Worm (Caenorhabditis elegans) whole organism, young adult: ENCODE results near the gene ipla-1.
A peak's percentile ranks its signal among the peaks of the same experiment; 100 is the strongest.

Experiments used
- F37B4.10 ChIP-seq: fragments of 200-800 bp; sonication (Bioruptor generic); IDR thresholded peaks from 2 replicates; pipeline ENCODE4 v1.3.6; 2022; ENCODE audit warnings: missing genetic modification characterization, missing compliant biosample characterization
- F39B2.1 ChIP-seq: fragments of 200-800 bp; sonication (Bioruptor generic); IDR thresholded peaks from 2 replicates; pipeline ENCODE4 v1.3.6; 2022; ENCODE audit warnings: missing genetic modification reagents, missing genetic modification characterization, missing compliant biosample characterization
- F49E8.2 ChIP-seq: sonication (generic microtip); optimal IDR thresholded peaks from 3 replicates; lab custom pipeline; 2017; ENCODE audit warnings: missing genetic modification characterization, mild to moderate bottlenecking, missing compliant biosample characterization, antibody characterized with exemption, moderate library complexity; ENCODE audit not compliant: insufficient read depth
- F52B5.7 ChIP-seq: sonication (generic microtip); optimal IDR thresholded peaks from 2 replicates; lab custom pipeline; 2016; ENCODE audit warnings: mild to moderate bottlenecking, missing genetic modification characterization, missing compliant biosample characterization
- K12H6.12 ChIP-seq: fragments of 200-800 bp; sonication (Bioruptor generic); optimal IDR thresholded peaks from 2 replicates; lab custom pipeline; 2018; ENCODE audit warnings: mild to moderate bottlenecking, missing genetic modification characterization, missing compliant biosample characterization
- Y53G8AR.9 ChIP-seq: fragments of 200-800 bp; sonication (Bioruptor generic); conservative IDR thresholded peaks from 2 replicates; pipeline ENCODE4 v1.3.6; 2022; ENCODE audit warnings: missing genetic modification reagents, missing genetic modification characterization, missing compliant biosample characterization
- Y95B8A.8 ChIP-seq: fragments of 200-800 bp; sonication (Bioruptor generic); IDR thresholded peaks from 2 replicates; pipeline ENCODE4 v1.3.6; 2022; ENCODE audit warnings: missing genetic modification reagents, missing genetic modification characterization, missing compliant biosample characterization
- ama-1 ChIP-seq, 3 experiments: fragments of 150-350 bp in 1 of 3; sonication (generic microtip) in 2 of 3; optimal IDR thresholded peaks; 2 replicates each; lab custom pipeline; 2014 to 2018; ENCODE audit warnings: missing biosample characterization in 2 of 3, missing genetic modification characterization in 2 of 3, missing genetic modification reagents in 2 of 3
- aptf-3 ChIP-seq: fragments of 200-800 bp; sonication (Bioruptor generic); IDR thresholded peaks from 2 replicates; pipeline ENCODE4 v1.3.6; 2022; ENCODE audit warnings: missing genetic modification characterization, missing compliant biosample characterization
- athp-1 ChIP-seq: sonication (generic microtip); optimal IDR thresholded peaks from 2 replicates; lab custom pipeline; 2017; ENCODE audit warnings: mild to moderate bottlenecking, missing genetic modification characterization, missing compliant biosample characterization
- bed-2 ChIP-seq: fragments of 200-800 bp; sonication (Bioruptor generic); IDR thresholded peaks from 2 replicates; pipeline ENCODE4 v1.3.6; 2022; ENCODE audit warnings: missing genetic modification reagents, missing genetic modification characterization, missing compliant biosample characterization
- cebp-1 ChIP-seq, 2 experiments: fragments of 200-800 bp in 1 of 2; sonication (Bioruptor generic) in 1 of 2; sonication (generic microtip) in 1 of 2; IDR thresholded peaks in 1 of 2; optimal IDR thresholded peaks in 1 of 2; 2 replicates each; pipeline versions ENCODE4 v1.3.6 to Lab custom; 2017 to 2022; ENCODE audit warnings: missing compliant biosample characterization in 2 of 2, missing genetic modification characterization in 2 of 2, mild to moderate bottlenecking in 1 of 2, missing genetic modification reagents in 1 of 2, moderate library complexity in 1 of 2
- ceh-100 ChIP-seq: fragments of 200-800 bp; sonication (Bioruptor generic); IDR thresholded peaks from 2 replicates; pipeline ENCODE4 v1.3.6; 2022; ENCODE audit warnings: missing genetic modification reagents, missing genetic modification characterization, missing compliant biosample characterization
- chd-7 ChIP-seq: sonication (generic microtip); optimal IDR thresholded peaks from 2 replicates; lab custom pipeline; 2016; ENCODE audit warnings: mild to moderate bottlenecking, missing genetic modification characterization, moderate library complexity, missing compliant biosample characterization
- dox-1 ChIP-seq: fragments of 200-800 bp; sonication (Bioruptor generic); IDR thresholded peaks from 2 replicates; pipeline ENCODE4 v1.3.6; 2022; ENCODE audit warnings: missing genetic modification reagents, missing genetic modification characterization, missing compliant biosample characterization
- egl-44 ChIP-seq: fragments of 200-800 bp; sonication (Bioruptor generic); IDR thresholded peaks from 2 replicates; pipeline ENCODE4 v1.3.6; 2022; ENCODE audit warnings: missing genetic modification reagents, missing genetic modification characterization, missing compliant biosample characterization
- ets-4 ChIP-seq: fragments of 200-800 bp; sonication (Bioruptor generic); optimal IDR thresholded peaks from 2 replicates; lab custom pipeline; 2018; ENCODE audit warnings: mild to moderate bottlenecking, missing genetic modification characterization, missing compliant biosample characterization
- hlh-12 ChIP-seq: sonication (generic microtip); optimal IDR thresholded peaks from 2 replicates; lab custom pipeline; 2016; ENCODE audit warnings: missing genetic modification characterization, missing compliant biosample characterization
- hlh-26 ChIP-seq: fragments of 200-800 bp; sonication (Bioruptor generic); conservative IDR thresholded peaks from 2 replicates; pipeline ENCODE4 v1.3.6; 2022; ENCODE audit warnings: missing genetic modification reagents, missing genetic modification characterization, missing compliant biosample characterization
- lin-26 ChIP-seq: fragments of 200-800 bp; sonication (Bioruptor generic); IDR thresholded peaks from 2 replicates; pipeline ENCODE4 v1.3.6; 2022; ENCODE audit warnings: missing genetic modification reagents, missing genetic modification characterization, missing compliant biosample characterization
- lin-35 ChIP-seq, 3 experiments: fragments of 150-350 bp in 2 of 3; sonication (generic microtip) in 1 of 3; optimal IDR thresholded peaks; 2 replicates each; lab custom pipeline; 2014 to 2018; ENCODE audit warnings: missing biosample characterization in 3 of 3, missing genetic modification characterization in 3 of 3, missing genetic modification reagents in 3 of 3
- lin-40 ChIP-seq: sonication (generic microtip); optimal IDR thresholded peaks from 2 replicates; lab custom pipeline; 2016; ENCODE audit warnings: missing genetic modification characterization, mild to moderate bottlenecking, missing compliant biosample characterization, missing genotype, missing genetic modification reagents
- lsy-27 ChIP-seq: sonication (generic microtip); optimal IDR thresholded peaks from 2 replicates; lab custom pipeline; 2017; ENCODE audit warnings: missing genetic modification characterization, mild to moderate bottlenecking, missing compliant biosample characterization, antibody characterized with exemption, missing genotype, borderline replicate concordance; ENCODE audit not compliant: insufficient read depth
- mxl-1 ChIP-seq: sonication (generic microtip); optimal IDR thresholded peaks from 2 replicates; lab custom pipeline; 2016; ENCODE audit warnings: missing genetic modification characterization, missing compliant biosample characterization
- nfya-1 ChIP-seq: sonication (generic microtip); optimal IDR thresholded peaks from 2 replicates; lab custom pipeline; 2017; ENCODE audit warnings: antibody characterized with exemption, missing compliant biosample characterization, missing genetic modification characterization, borderline replicate concordance; ENCODE audit not compliant: insufficient read depth
- nfya-2 ChIP-seq: fragments of 200-800 bp; sonication (Bioruptor generic); IDR thresholded peaks from 2 replicates; pipeline ENCODE4 v1.3.6; 2022; ENCODE audit warnings: missing genetic modification reagents, missing genetic modification characterization, missing compliant biosample characterization
- nfyb-1 ChIP-seq: fragments of 200-800 bp; sonication (Bioruptor generic); IDR thresholded peaks from 2 replicates; pipeline ENCODE4 v1.3.6; 2022; ENCODE audit warnings: missing genetic modification reagents, missing genetic modification characterization, missing compliant biosample characterization
- nhr-80 ChIP-seq: sonication (generic microtip); optimal IDR thresholded peaks from 2 replicates; lab custom pipeline; 2016; ENCODE audit warnings: missing genetic modification characterization, missing compliant biosample characterization
- repo-1 ChIP-seq: sonication (generic microtip); optimal IDR thresholded peaks from 2 replicates; lab custom pipeline; 2017; ENCODE audit warnings: mild to moderate bottlenecking, missing genetic modification characterization, missing compliant biosample characterization
- rpc-1 ChIP-seq, 2 experiments: fragments of 150-350 bp in 1 of 2; sonication (generic microtip) in 1 of 2; optimal IDR thresholded peaks; 2 replicates each; lab custom pipeline; 2014 to 2018; ENCODE audit warnings: missing biosample characterization in 1 of 2, missing genetic modification characterization in 1 of 2, missing genetic modification reagents in 1 of 2, missing genotype in 1 of 2
- snpc-1.3 ChIP-seq: sonication (generic microtip); optimal IDR thresholded peaks from 2 replicates; lab custom pipeline; 2017; ENCODE audit warnings: missing genetic modification characterization, mild to moderate bottlenecking, missing compliant biosample characterization, antibody characterized with exemption, moderate library complexity, missing genotype, missing genetic modification reagents; ENCODE audit not compliant: insufficient read depth
- snpc-3.4 ChIP-seq: sonication (generic microtip); optimal IDR thresholded peaks from 2 replicates; lab custom pipeline; 2017; ENCODE audit warnings: missing genetic modification characterization, mild to moderate bottlenecking, missing compliant biosample characterization, antibody characterized with exemption, moderate library complexity, missing genotype, missing genetic modification reagents
- tbp1 ChIP-seq: fragments of 200-800 bp; sonication (Bioruptor generic); optimal IDR thresholded peaks from 2 replicates; lab custom pipeline; 2018; ENCODE audit warnings: mild to moderate bottlenecking, missing genetic modification characterization, missing compliant biosample characterization
- unc-130 ChIP-seq: sonication (generic microtip); optimal IDR thresholded peaks from 2 replicates; lab custom pipeline; 2016; ENCODE audit warnings: missing genetic modification reagents, missing genetic modification characterization, missing compliant biosample characterization
- zim-3 ChIP-seq: sonication (generic microtip); optimal IDR thresholded peaks from 2 replicates; lab custom pipeline; 2017; ENCODE audit warnings: mild to moderate bottlenecking, missing genetic modification characterization, moderate library complexity, missing compliant biosample characterization
- ztf-22 ChIP-seq: fragments of 200-800 bp; sonication (Bioruptor generic); optimal IDR thresholded peaks from 2 replicates; lab custom pipeline; 2018; ENCODE audit warnings: mild to moderate bottlenecking, missing genetic modification characterization, moderate library complexity, missing compliant biosample characterization
- ztf-26 ChIP-seq: sonication (generic microtip); optimal IDR thresholded peaks from 2 replicates; lab custom pipeline; 2017; ENCODE audit warnings: missing genetic modification characterization, missing compliant biosample characterization

ipla-1 gene

DNA sequence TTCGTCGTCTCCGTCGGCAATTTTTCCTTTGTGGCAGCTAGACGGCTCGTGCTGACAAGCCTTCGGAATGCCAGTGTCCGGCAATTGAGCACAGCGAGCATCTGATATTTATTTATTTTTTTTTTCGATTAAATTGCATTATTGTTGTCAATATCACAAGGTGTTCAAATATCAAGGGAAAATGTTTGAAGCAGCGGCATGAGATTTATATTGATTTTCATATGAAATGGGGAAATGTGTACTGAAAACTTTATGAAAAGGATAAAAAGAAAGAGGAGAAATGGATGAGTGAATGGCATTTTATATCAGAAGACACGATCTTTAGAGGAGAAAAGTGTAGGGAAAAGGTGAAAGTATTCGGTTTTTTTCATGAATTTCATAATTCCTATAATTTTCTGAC, 1.4 kb upstream of the ipla-1 start, which contains the start of gene coa-3:
coa-3 (minus strand) TSS at position 101 of the 400 bp plus-strand sequence.
- TF ChIP-seq F52B5.7 (tag; lab: Kevin White, UChicago) = no peak

DNA sequence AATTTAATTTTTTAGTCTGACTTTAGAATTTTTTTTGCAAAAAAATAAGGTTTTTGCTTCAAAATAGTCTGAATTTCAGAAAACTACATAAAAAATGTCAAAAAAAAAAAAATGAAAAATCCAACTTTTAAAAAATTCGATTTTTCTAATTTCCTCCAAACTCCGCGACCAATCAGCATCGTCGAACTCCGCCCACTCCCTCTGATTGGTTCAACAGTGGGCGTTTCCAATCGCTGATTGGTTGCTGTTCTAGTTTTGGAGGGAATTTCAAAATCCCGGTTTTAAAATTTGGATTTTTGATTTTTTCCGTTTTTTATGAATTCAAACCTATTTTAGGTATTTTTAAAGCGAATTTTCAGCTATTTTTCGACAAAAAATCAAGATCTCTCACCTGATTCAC, 338 bp downstream of the ipla-1 start:
- peak; percentile 70; the same call in 1 of the 2 replicates for TF ChIP-seq nfyb-1 (GFP tag; lab: Robert Waterston, UW)
- no peak for TF ChIP-seq ztf-26

DNA sequence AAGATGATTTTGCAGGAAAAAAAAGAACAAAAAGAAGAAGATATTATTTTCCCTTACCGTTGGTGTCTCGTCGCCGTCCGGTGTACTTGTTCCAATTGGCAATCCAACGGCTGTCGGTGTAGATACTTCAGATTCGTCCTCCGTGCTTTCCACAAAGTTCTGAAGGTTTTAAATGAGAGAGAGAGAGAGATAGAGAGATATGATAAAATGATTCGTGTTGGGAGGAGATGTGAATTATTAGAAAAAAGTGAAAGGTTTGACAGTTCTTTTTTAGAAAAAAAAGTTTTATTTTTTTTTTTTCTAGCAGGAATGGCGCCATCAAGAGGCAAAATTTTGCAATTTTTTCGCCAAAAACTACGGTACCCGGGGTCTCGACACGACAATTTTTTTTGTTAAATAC, 880 bp downstream of the ipla-1 start:
- TF ChIP-seq ztf-26 (peak; percentile 31), aptf-3 (no peak), lin-40 (tag; lab: Kevin White, UChicago) (peak; percentile 14)
- TF ChIP-seq, all 124 proteins: peak for 2

DNA sequence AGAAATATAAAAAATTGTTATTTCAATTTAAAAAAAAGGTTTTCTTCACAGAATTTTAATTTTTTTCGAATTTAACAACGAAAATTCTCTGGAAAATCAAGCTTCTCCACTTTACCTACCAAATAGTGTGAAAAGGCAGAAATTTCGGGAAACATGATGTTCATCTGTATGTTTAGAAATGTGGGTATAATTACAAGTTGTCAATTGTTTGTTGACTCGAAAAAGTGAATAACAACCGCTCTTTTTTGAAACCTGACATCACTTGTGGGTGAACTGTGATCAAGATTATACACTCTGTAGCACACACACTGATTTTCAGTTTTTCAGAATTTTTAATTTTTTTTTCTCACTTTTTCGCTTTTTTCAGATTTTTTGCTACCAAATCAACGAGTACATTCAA, 1.3 kb downstream of the ipla-1 start:
- TF ChIP-seq athp-1 (no peak), egl-44 (GFP tag; lab: Robert Waterston, UW) (no peak), K12H6.12 (tag; lab: Kevin White, UChicago) (no peak), lin-35 (GFP tag; optimal IDR thresholded peaks at IDR 0.05; lab: Kevin White, UChicago) (no peak), repo-1 (tag; lab: Kevin White, UChicago) (no peak), F49E8.2 (tag; lab: Kevin White, UChicago) (no peak), nhr-80 (tag; lab: Kevin White, UChicago) (no peak), snpc-1.3 (tag; lab: Kevin White, UChicago) (no peak), Y95B8A.8 (no peak), Y53G8AR.9 (GFP tag; lab: Robert Waterston, UW) (no peak), lin-26 (GFP tag; lab: Robert Waterston, UW) (no peak), mxl-1 (tag; lab: Kevin White, UChicago) (no peak), ztf-22 (GFP tag; lab: Kevin White, UChicago) (no peak), hlh-12 (no peak)
- TF ChIP-seq, all 124 proteins: peak for 0

DNA sequence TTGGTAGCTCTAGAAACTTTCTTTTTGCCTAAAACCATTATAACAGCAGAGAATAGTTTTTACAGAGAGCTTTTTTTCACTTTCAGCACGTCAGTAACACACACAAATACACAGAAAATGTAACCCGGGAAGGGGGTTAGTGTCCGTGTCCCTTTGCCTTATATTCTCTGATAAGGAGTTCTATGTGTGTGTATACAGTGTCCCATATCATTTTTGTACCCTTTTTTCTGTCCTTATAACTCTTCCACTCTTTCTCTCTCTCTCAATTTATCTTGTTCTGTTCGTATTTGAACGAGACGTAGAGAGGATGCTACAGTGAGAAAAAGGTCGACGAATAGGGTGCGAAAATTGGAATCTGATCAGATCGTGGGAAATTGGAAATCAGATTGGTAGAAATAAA, 2.3 kb downstream of the ipla-1 start:
- TF ChIP-seq nhr-80 (tag; lab: Kevin White, UChicago) (peak; percentile 86), F37B4.10 (GFP tag; lab: Robert Waterston, UW) (no peak), ets-4 (GFP tag; lab: Kevin White, UChicago) (peak; percentile 69), cebp-1 (GFP tag; IDR thresholded peaks at IDR 0.05; lab: Robert Waterston, UW) (no peak), cebp-1 (tag; optimal IDR thresholded peaks at IDR 0.05; lab: Kevin White, UChicago) (peak; percentile 34), chd-7 (no peak), snpc-3.4 (tag; lab: Kevin White, UChicago) (no peak), hlh-26 (no peak)

DNA sequence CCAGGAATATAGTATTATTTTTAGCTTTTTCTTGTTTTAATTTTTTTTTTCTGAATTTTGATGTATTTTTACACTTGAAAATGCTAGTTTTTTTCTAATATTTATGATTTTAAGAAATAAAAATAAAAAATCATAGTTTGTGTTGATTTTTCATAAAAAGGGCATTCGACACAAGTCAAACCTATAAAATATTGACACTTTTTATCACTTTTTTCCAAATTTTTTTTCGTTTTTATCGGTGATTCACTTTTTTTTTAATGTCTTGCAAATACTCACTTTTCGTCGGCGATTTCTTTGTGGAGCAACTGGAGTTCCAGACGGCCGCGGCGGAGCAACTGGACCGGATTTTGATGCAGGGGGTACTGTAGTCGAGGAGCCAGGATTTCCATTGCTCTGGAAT, 3.7 kb downstream of the ipla-1 start:
- TF ChIP-seq nhr-80 (tag; lab: Kevin White, UChicago) (peak; percentile 53), dox-1 (GFP tag; lab: Robert Waterston, UW) (no peak)

DNA sequence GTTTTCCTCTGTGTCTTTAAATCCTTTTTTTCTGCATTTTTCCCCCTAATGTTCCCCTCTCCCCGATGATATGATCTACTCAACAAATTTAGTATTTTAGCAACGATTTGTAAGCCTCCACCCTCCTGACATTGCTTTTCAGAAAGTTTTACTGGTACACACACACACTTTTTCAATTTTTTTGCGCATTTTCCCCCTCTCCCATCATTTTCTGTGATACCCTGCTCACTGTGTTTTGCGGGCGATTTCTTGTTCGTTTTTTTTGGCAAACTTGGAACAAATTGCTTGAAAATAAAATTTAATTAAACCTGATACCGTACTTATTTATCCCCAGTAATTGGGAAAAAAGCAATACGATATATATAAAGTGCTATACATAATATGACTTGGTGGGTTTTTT, 10.5 kb downstream of the ipla-1 start:
- no peak for TF ChIP-seq nfya-1 (tag; lab: Kevin White, UChicago)
- TF ChIP-seq lsy-27 (tag; lab: Kevin White, UChicago) = no peak
- TF ChIP-seq tbp1 (GFP tag; lab: Kevin White, UChicago) = no peak
- no peak for TF ChIP-seq nfya-2
- no peak for TF ChIP-seq ama-1 (optimal IDR thresholded peaks at IDR 0.05; lab: Kevin White, UChicago)
- TF ChIP-seq ama-1 (GFP tag; optimal IDR thresholded peaks at IDR 0.05; lab: Kevin White, UChicago) = peak in 1 of 2 experiments; percentile 41
- 0 out of 2 replicates have a peak, but pooled peaks have one; percentile 58 for TF ChIP-seq lin-26 (GFP tag; lab: Robert Waterston, UW)
- no peak for TF ChIP-seq bed-2 (GFP tag; lab: Robert Waterston, UW)
- no peak for TF ChIP-seq egl-44 (GFP tag; lab: Robert Waterston, UW)
- no peak for TF ChIP-seq zim-3
- TF ChIP-seq snpc-3.4 (tag; lab: Kevin White, UChicago) = no peak
- no peak for TF ChIP-seq ceh-100
- no peak for TF ChIP-seq unc-130 (GFP tag; lab: Kevin White, UChicago)
- no peak for TF ChIP-seq F39B2.1 (GFP tag; lab: Robert Waterston, UW)
- TF ChIP-seq rpc-1 (optimal IDR thresholded peaks at IDR 0.05; lab: Kevin White, UChicago) = no peak
- TF ChIP-seq rpc-1 (tag; optimal IDR thresholded peaks at IDR 0.05; lab: Kevin White, UChicago) = no peak
